Fruit fly (Drosophila melanogaster): ENCODE data around the gene Fuca.

The Fuca gene

dm6 chr3L:11484483-11484882, 38.0 kb downstream of the Fuca start (continued):
- TF ChIP-seq tup (GFP tag; optimal IDR thresholded peaks at IDR 0.05) (no peak), CG2875 (GFP tag; optimal IDR thresholded peaks at IDR 0.05) (no peak), z (GFP tag; IDR thresholded peaks at IDR 0.05) (no peak), HLH4C (GFP tag; IDR thresholded peaks at IDR 0.05; ENCODE audit: partially characterized antibody) (no peak), tin (GFP tag; optimal IDR thresholded peaks at IDR 0.05) (peak; percentile 52), CG31365 (tag; optimal IDR thresholded peaks at IDR 0.05) (no peak), hkb (optimal IDR thresholded peaks at IDR 0.05) (no peak), hkb (GFP tag; IDR thresholded peaks at IDR 0.05) (peak; percentile 6; the same call in 1 of the 2 replicates), CG6791 (GFP tag; IDR thresholded peaks at IDR 0.05; ENCODE audit: partially characterized antibody) (no peak), Hr78 (GFP tag; optimal IDR thresholded peaks at IDR 0.05) (no peak), CG31224 (GFP tag; IDR thresholded peaks at IDR 0.05) (no peak), Six4 (GFP tag; optimal IDR thresholded peaks at IDR 0.05) (no peak), CG7556 (GFP tag; optimal IDR thresholded peaks at IDR 0.05) (peak; percentile 39), unpg (GFP tag; optimal IDR thresholded peaks at IDR 0.05) (peak; percentile 12), crol (GFP tag; IDR thresholded peaks at IDR 0.05) (no peak), ara (GFP tag; IDR thresholded peaks at IDR 0.05) (peak; percentile 7; the same call in 1 of the 2 replicates), vfl (GFP tag; optimal IDR thresholded peaks at IDR 0.05) (no peak), pzg (GFP tag; optimal IDR thresholded peaks at IDR 0.05) (no peak), Meics (GFP tag; optimal IDR thresholded peaks at IDR 0.05) (peak; percentile 49), Oli (tag; optimal IDR thresholded peaks at IDR 0.05) (peak; percentile 19), NfI (GFP tag; optimal IDR thresholded peaks at IDR 0.05) (no peak), CG15011 (GFP tag; optimal IDR thresholded peaks at IDR 0.05) (no peak), grau (tag; optimal IDR thresholded peaks at IDR 0.05) (peak; percentile 6), Fer3 (tag; optimal IDR thresholded peaks at IDR 0.05) (peak; percentile 39), tgo (GFP tag; IDR thresholded peaks at IDR 0.05) (no peak), CG12236 (GFP tag; optimal IDR thresholded peaks at IDR 0.05) (no peak), zf30C (GFP tag; optimal IDR thresholded peaks at IDR 0.05) (no peak), gt (GFP tag; IDR thresholded peaks at IDR 0.05) (no peak), Hr51 (GFP tag; optimal IDR thresholded peaks at IDR 0.05) (peak in 1 of 2 experiments; percentile 33), prd (optimal IDR thresholded peaks at IDR 0.05) (no peak), prd (GFP tag; IDR thresholded peaks at IDR 0.05) (peak; percentile 56), Jarid2 (GFP tag; optimal IDR thresholded peaks at IDR 0.05) (no peak), twi (tag; optimal IDR thresholded peaks at IDR 0.05) (no peak), cato (GFP tag; optimal IDR thresholded peaks at IDR 0.05; ENCODE audit: borderline replicate concordance) (no peak), dysf (GFP tag; IDR thresholded peaks at IDR 0.05) (peak; percentile 27; the same call in 1 of the 3 replicates), jumu (GFP tag; optimal IDR thresholded peaks at IDR 0.05) (no peak), HLH54F (GFP tag; optimal IDR thresholded peaks at IDR 0.05) (no peak), CG15601 (tag; optimal IDR thresholded peaks at IDR 0.05) (no peak), CG13296 (GFP tag; optimal IDR thresholded peaks at IDR 0.05) (peak; percentile 2), CG17328 (GFP tag; IDR thresholded peaks at IDR 0.05) (0 out of 2 replicates have a peak, but pooled peaks have one; percentile 9), CG14014 (GFP tag; IDR thresholded peaks at IDR 0.05) (no peak), HLH3B (GFP tag; IDR thresholded peaks at IDR 0.05) (no peak), Hey (tag; optimal IDR thresholded peaks at IDR 0.05) (no peak), sug (tag; optimal IDR thresholded peaks at IDR 0.05) (no peak), aop (GFP tag; IDR thresholded peaks at IDR 0.05) (no peak), CG2712 (tag; optimal IDR thresholded peaks at IDR 0.05) (peak; percentile 27), CG17385 (GFP tag; optimal IDR thresholded peaks at IDR 0.05) (peak; percentile 22), dan (GFP tag; IDR thresholded peaks at IDR 0.05) (no peak), pb (GFP tag; optimal IDR thresholded peaks at IDR 0.05) (no peak), tx (GFP tag; optimal IDR thresholded peaks at IDR 0.05) (no peak), sens (GFP tag) (peak; percentile 73), CG8924 (tag; optimal IDR thresholded peaks at IDR 0.05) (no peak)
